Worm (Caenorhabditis elegans) whole organism, L2 larva: Measurements from ENCODE around the gene W03A5.1.

Experiments
- ZK546.5 ChIP-seq: sonication (generic microtip); optimal IDR thresholded peaks from 2 replicates; lab custom pipeline; 2017; ENCODE audit warnings: missing biosample characterization, missing genetic modification characterization
- aly-2 ChIP-seq: fragments of 150-350 bp; optimal IDR thresholded peaks from 2 replicates; lab custom pipeline; 2014; ENCODE audit warnings: missing biosample characterization, missing genetic modification characterization
- lsy-2 ChIP-seq, 2 experiments: fragments of 150-350 bp in 1 of 2; sonication (generic microtip) in 1 of 2; optimal IDR thresholded peaks; 2 replicates each; lab custom pipeline; 2014 to 2017; ENCODE audit warnings: missing biosample characterization in 2 of 2, missing genetic modification characterization in 2 of 2
- mdl-1 ChIP-seq, 2 experiments: fragments of 150-350 bp in 1 of 2; sonication (generic microtip) in 1 of 2; optimal IDR thresholded peaks; 2 replicates each; lab custom pipeline; 2017; ENCODE audit warnings: missing biosample characterization in 2 of 2, missing genetic modification characterization in 2 of 2
- nhr-11 ChIP-seq: fragments of 150-350 bp; optimal IDR thresholded peaks from 2 replicates; lab custom pipeline; 2014; ENCODE audit warnings: missing biosample characterization, missing genetic modification characterization
- nhr-237 ChIP-seq: fragments of 150-350 bp; optimal IDR thresholded peaks from 2 replicates; lab custom pipeline; 2014; ENCODE audit warnings: missing biosample characterization, missing genetic modification characterization
- unc-62 ChIP-seq: fragments of 150-350 bp; optimal IDR thresholded peaks from 2 replicates; lab custom pipeline; 2014; ENCODE audit warnings: missing biosample characterization, missing genetic modification reagents, missing genetic modification characterization

ce11 chrIII:5436306-5436705 lies 28.6 kb downstream of the W03A5.1 start:
- no peak for TF ChIP-seq nhr-11 (tag; lab: Kevin White, UChicago)
- no peak for TF ChIP-seq unc-62 (GFP tag; lab: Kevin White, UChicago)
- TF ChIP-seq lsy-2 (tag; optimal IDR thresholded peaks at IDR 0.05; lab: Kevin White, UChicago): no peak
- TF ChIP-seq nhr-237 (tag; lab: Kevin White, UChicago): no peak
- TF ChIP-seq ZK546.5 (tag; lab: Kevin White, UChicago): no peak
- TF ChIP-seq aly-2 (tag; lab: Kevin White, UChicago): no peak
- TF ChIP-seq mdl-1 (tag; optimal IDR thresholded peaks at IDR 0.05; lab: Kevin White, UChicago): no peak
